Fruit fly (Drosophila melanogaster): Measurements from ENCODE around the gene CG14860.

CG14860 gene

DNA sequence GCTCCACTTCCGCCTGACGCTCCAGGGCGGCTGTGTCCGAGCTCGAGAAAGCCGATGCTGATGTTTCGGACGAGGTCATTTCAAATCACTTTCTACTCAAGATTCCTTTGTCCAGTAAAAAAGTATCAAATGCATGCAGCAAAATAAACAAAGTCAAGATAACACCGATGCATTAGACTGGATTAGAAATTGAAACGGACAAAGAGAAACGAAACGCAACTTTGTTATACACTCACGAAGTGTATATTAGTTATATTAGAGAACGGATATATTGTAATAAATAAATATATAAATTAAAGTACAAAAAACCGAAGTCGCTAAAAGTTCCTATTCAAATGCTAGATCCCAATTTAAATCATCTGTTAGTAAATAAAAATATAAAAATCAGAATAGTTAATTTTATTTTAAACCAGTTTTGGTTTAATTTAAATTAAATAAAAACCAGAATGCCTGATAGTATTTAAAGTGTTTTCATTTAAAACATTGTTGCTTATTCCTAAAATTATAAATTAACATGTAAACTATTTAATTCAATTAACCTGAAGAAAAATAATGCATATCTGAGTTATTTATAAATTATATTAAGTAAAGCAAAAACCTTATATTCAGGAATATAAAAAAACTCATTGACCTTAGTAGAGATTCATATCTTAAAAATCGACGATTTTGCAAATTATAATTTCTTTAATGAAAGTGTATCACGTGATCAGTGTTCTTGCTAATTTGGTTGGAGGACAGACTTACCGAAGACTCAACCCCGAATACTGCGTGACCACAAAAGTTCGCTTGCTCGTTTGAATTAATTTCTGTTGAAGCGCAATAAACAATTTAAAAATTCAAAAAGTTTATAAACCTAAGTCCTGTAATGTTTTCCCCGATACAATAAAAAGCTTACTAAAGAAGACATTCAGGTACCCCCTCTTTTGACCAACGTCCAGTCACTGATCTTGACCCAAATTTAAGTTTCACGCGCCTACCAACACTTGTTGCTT, 497 bp upstream of the CG14860 start, which contains the start of gene Dph2 (continued):
- peak; percentile 54 for TF ChIP-seq CG30403 (GFP tag; optimal IDR thresholded peaks at IDR 0.05)
- TF ChIP-seq p53 (GFP tag; optimal IDR thresholded peaks at IDR 0.05) = peak; percentile 14
- TF ChIP-seq Gsc (GFP tag; IDR thresholded peaks at IDR 0.05) = no peak
- peak; percentile 33; the same call in 2 of the 4 replicates for TF ChIP-seq Gug (GFP tag; IDR thresholded peaks at IDR 0.05)
- TF ChIP-seq CG6765 (GFP tag; optimal IDR thresholded peaks at IDR 0.05) = peak; percentile 66
- no peak for TF ChIP-seq CG4707 (GFP tag; optimal IDR thresholded peaks at IDR 0.05)
- TF ChIP-seq Nf-YB (GFP tag; optimal IDR thresholded peaks at IDR 0.05) = peak; percentile 67
- peak; percentile 68 for TF ChIP-seq CG43689 (GFP tag; IDR thresholded peaks at IDR 0.05)
- peak; percentile 66 for TF ChIP-seq CG12104 (GFP tag; optimal IDR thresholded peaks at IDR 0.05)
- TF ChIP-seq CG7839 (tag; optimal IDR thresholded peaks at IDR 0.05) = peak; percentile 87
- peak; percentile 52 for TF ChIP-seq croc (GFP tag; conservative IDR thresholded peaks at IDR 0.05)
- TF ChIP-seq chinmo (GFP tag; IDR thresholded peaks at IDR 0.05; ENCODE audit: partially characterized antibody) = 0 out of 4 replicates have a peak, but pooled peaks have one; percentile 25
- TF ChIP-seq MBD-R2 (GFP tag; IDR thresholded peaks at IDR 0.05) = peak; percentile 67
- no peak for TF ChIP-seq Vsx1 (GFP tag; optimal IDR thresholded peaks at IDR 0.05)
- TF ChIP-seq Rfx (GFP tag; IDR thresholded peaks at IDR 0.05) = peak; percentile 86
- peak; percentile 86 for TF ChIP-seq CG31441 (GFP tag; IDR thresholded peaks at IDR 0.05)
- TF ChIP-seq Hmx (GFP tag; optimal IDR thresholded peaks at IDR 0.05) = no peak
- peak; percentile 56 for TF ChIP-seq CG17802 (tag; optimal IDR thresholded peaks at IDR 0.05)
- TF ChIP-seq nerfin-1 (tag; optimal IDR thresholded peaks at IDR 0.05) = peak; percentile 57
- peak; percentile 48; the same call in 1 of the 2 replicates for TF ChIP-seq ara (GFP tag; IDR thresholded peaks at IDR 0.05)
- peak; percentile 65 for TF ChIP-seq sug (tag; optimal IDR thresholded peaks at IDR 0.05)
- TF ChIP-seq CG1832 (GFP tag; optimal IDR thresholded peaks at IDR 0.05) = no peak
- no peak for TF ChIP-seq Mes4 (GFP tag; optimal IDR thresholded peaks at IDR 0.05)
- TF ChIP-seq grau (tag; optimal IDR thresholded peaks at IDR 0.05) = peak; percentile 84
- no peak for TF ChIP-seq CG34224 (GFP tag; IDR thresholded peaks at IDR 0.05; ENCODE audit: partially characterized antibody)
- no peak for TF ChIP-seq CG16813 (GFP tag; IDR thresholded peaks at IDR 0.05; ENCODE audit: partially characterized antibody)
- peak; percentile 81 for TF ChIP-seq Dbx (GFP tag; IDR thresholded peaks at IDR 0.05)
- TF ChIP-seq Hr78 (GFP tag; optimal IDR thresholded peaks at IDR 0.05) = no peak
- peak; percentile 78 for TF ChIP-seq ssp (GFP tag; IDR thresholded peaks at IDR 0.05)
- TF ChIP-seq CG4282 (GFP tag; optimal IDR thresholded peaks at IDR 0.05) = peak; percentile 18
- TF ChIP-seq lab (GFP tag; optimal IDR thresholded peaks at IDR 0.05) = peak; percentile 72
- TF ChIP-seq slp2 (GFP tag; optimal IDR thresholded peaks at IDR 0.05) = peak; percentile 23
- 0 out of 2 replicates have a peak, but pooled peaks have one; percentile 16 for TF ChIP-seq wor (GFP tag; IDR thresholded peaks at IDR 0.05)
- TF ChIP-seq tgo (GFP tag; IDR thresholded peaks at IDR 0.05) = peak; percentile 82
- peak; percentile 71 for TF ChIP-seq fd96Cb (tag; optimal IDR thresholded peaks at IDR 0.05)
- TF ChIP-seq phol (tag; optimal IDR thresholded peaks at IDR 0.05) = peak; percentile 83
- peak; percentile 72 for TF ChIP-seq MESR4 (GFP tag; optimal IDR thresholded peaks at IDR 0.05)
- TF ChIP-seq nerfin-2 (GFP tag; IDR thresholded peaks at IDR 0.05; ENCODE audit: partially characterized antibody) = no peak
- peak; percentile 57 for TF ChIP-seq CG4328 (GFP tag; optimal IDR thresholded peaks at IDR 0.05)
- TF ChIP-seq Dek (tag; optimal IDR thresholded peaks at IDR 0.05) = peak; percentile 82
- no peak; the same call in 2 of the 3 replicates for TF ChIP-seq CG3726 (GFP tag; IDR thresholded peaks at IDR 0.05)
- TF ChIP-seq crol (GFP tag; IDR thresholded peaks at IDR 0.05) = no peak
- TF ChIP-seq Oli (tag; optimal IDR thresholded peaks at IDR 0.05) = peak; percentile 63
- peak; percentile 24 to 67 for TF ChIP-seq dpn (GFP tag; optimal IDR thresholded peaks at IDR 0.05)
- TF ChIP-seq dimm (GFP tag; IDR thresholded peaks at IDR 0.05) = peak; percentile 54; the same call in 1 of the 2 replicates
- TF ChIP-seq CG13775 (GFP tag; optimal IDR thresholded peaks at IDR 0.05) = peak; percentile 42
- no peak for TF ChIP-seq CG8359 (GFP tag; optimal IDR thresholded peaks at IDR 0.05; ENCODE audit: borderline replicate concordance)

Data from whole organism, embryonic.